Fruit fly (Drosophila melanogaster) whole organism, embryonic: ENCODE results near the gene Jarid2.

Source experiments
- Atf6 ChIP-seq: fragments of 200-800 bp; sonication (Bioruptor generic); IDR thresholded peaks from 2 replicates; pipeline ENCODE4 v1.3.6; 2022; ENCODE audit warnings: missing biosample characterization, missing genetic modification characterization
- Bgb ChIP-seq: fragments of 200-800 bp; sonication (Bioruptor generic); IDR thresholded peaks from 2 replicates; pipeline ENCODE4 v1.3.6; 2022; ENCODE audit warnings: missing biosample characterization, missing genetic modification characterization; ENCODE audit not compliant: partially characterized antibody
- BtbVII ChIP-seq: fragments of 200-800 bp; sonication (Bioruptor generic); optimal IDR thresholded peaks from 3 replicates; lab custom pipeline; 2017; ENCODE audit warnings: missing biosample characterization, mild to moderate bottlenecking, missing genetic modification characterization
- CG11723 ChIP-seq: fragments of 200-800 bp; sonication (Bioruptor generic); optimal IDR thresholded peaks from 2 replicates; lab custom pipeline; 2017; ENCODE audit warnings: missing biosample characterization, mild to moderate bottlenecking, missing genetic modification characterization
- CG12299 ChIP-seq: fragments of 200-800 bp; sonication (Bioruptor generic); optimal IDR thresholded peaks from 2 replicates; lab custom pipeline; 2018; ENCODE audit warnings: missing biosample characterization, mild to moderate bottlenecking, missing genetic modification characterization
- CG12942 ChIP-seq: fragments of 200-800 bp; sonication (Bioruptor generic); optimal IDR thresholded peaks from 3 replicates; lab custom pipeline; 2016; ENCODE audit warnings: missing biosample characterization, missing genetic modification characterization
- CG13424 ChIP-seq: fragments of 200-800 bp; sonication (Bioruptor generic); optimal IDR thresholded peaks from 2 replicates; lab custom pipeline; 2019; ENCODE audit warnings: missing biosample characterization, mild to moderate bottlenecking, missing genetic modification characterization, moderate library complexity
- CG15696 ChIP-seq: fragments of 200-800 bp; sonication (Bioruptor generic); optimal IDR thresholded peaks from 2 replicates; lab custom pipeline; 2019; ENCODE audit warnings: missing biosample characterization, mild to moderate bottlenecking, missing genetic modification characterization, moderate library complexity
- CG17328 ChIP-seq: fragments of 200-800 bp; sonication (Bioruptor generic); IDR thresholded peaks from 2 replicates; pipeline ENCODE4 v1.3.6; 2022; ENCODE audit warnings: missing biosample characterization, missing genetic modification characterization
- CG17359 ChIP-seq: fragments of 200-800 bp; sonication (Bioruptor generic); optimal IDR thresholded peaks from 3 replicates; lab custom pipeline; 2018; ENCODE audit warnings: missing biosample characterization, mild to moderate bottlenecking, missing genetic modification characterization, moderate library complexity
- CG17829 ChIP-seq: fragments of 200-800 bp; optimal IDR thresholded peaks from 2 replicates; lab custom pipeline; 2019; ENCODE audit warnings: missing biosample characterization, mild to moderate bottlenecking, missing genetic modification characterization, moderate library complexity
- CG30403 ChIP-seq: fragments of 200-800 bp; sonication (Bioruptor generic); optimal IDR thresholded peaks from 3 replicates; lab custom pipeline; 2016; ENCODE audit warnings: missing biosample characterization, missing genetic modification characterization
- CG33557 ChIP-seq: fragments of 200-800 bp; sonication (Bioruptor generic); optimal IDR thresholded peaks from 2 replicates; lab custom pipeline; 2019; ENCODE audit warnings: missing biosample characterization, mild to moderate bottlenecking, missing genetic modification characterization, moderate library complexity
- CG5180 ChIP-seq: fragments of 200-800 bp; sonication (Bioruptor generic); optimal IDR thresholded peaks from 3 replicates; lab custom pipeline; 2017; ENCODE audit warnings: missing biosample characterization, missing genetic modification characterization, mild to moderate bottlenecking, moderate library complexity, missing genetic modification reagents
- CG5245 ChIP-seq: fragments of 200-800 bp; sonication (Bioruptor generic); optimal IDR thresholded peaks from 3 replicates; lab custom pipeline; 2016; ENCODE audit warnings: missing biosample characterization, missing genetic modification characterization
- CG6689 ChIP-seq: fragments of 200-800 bp; sonication (Bioruptor generic); IDR thresholded peaks from 2 replicates; pipeline ENCODE4 v1.3.6; 2022; ENCODE audit warnings: missing biosample characterization, missing genetic modification characterization
- CG7372 ChIP-seq: fragments of 200-800 bp; sonication (Bioruptor generic); IDR thresholded peaks from 2 replicates; pipeline ENCODE4 v1.3.6; 2022; ENCODE audit warnings: missing biosample characterization, missing genetic modification characterization
- CG8924 ChIP-seq: fragments of 200-800 bp; optimal IDR thresholded peaks from 3 replicates; lab custom pipeline; 2019; ENCODE audit warnings: missing biosample characterization, mild to moderate bottlenecking, missing genetic modification characterization, moderate library complexity
- CG9876 ChIP-seq: fragments of 200-800 bp; sonication (Bioruptor generic); optimal IDR thresholded peaks from 2 replicates; lab custom pipeline; 2016; ENCODE audit warnings: missing biosample characterization, missing genetic modification characterization
- E2f1 ChIP-seq: fragments of 200-800 bp; sonication (Bioruptor generic); IDR thresholded peaks from 2 replicates; pipeline ENCODE4 v1.3.6; 2022; ENCODE audit warnings: missing biosample characterization, missing genetic modification characterization
- E2f2 ChIP-seq: fragments of 200-800 bp; sonication (Bioruptor generic); IDR thresholded peaks from 2 replicates; pipeline ENCODE4 v1.3.6; 2022; ENCODE audit warnings: missing biosample characterization, missing genetic modification characterization
- Fer1 ChIP-seq: fragments of 200-800 bp; sonication (Bioruptor generic); optimal IDR thresholded peaks from 2 replicates; lab custom pipeline; 2017; ENCODE audit warnings: missing biosample characterization, mild to moderate bottlenecking, missing genetic modification characterization
- Fer2 ChIP-seq: fragments of 200-800 bp; sonication (Bioruptor generic); optimal IDR thresholded peaks from 2 replicates; lab custom pipeline; 2018; ENCODE audit warnings: missing biosample characterization, mild to moderate bottlenecking, missing genetic modification characterization, moderate library complexity
- Hmr ChIP-seq: fragments of 200-800 bp; sonication (Bioruptor generic); optimal IDR thresholded peaks from 3 replicates; lab custom pipeline; 2017; ENCODE audit warnings: mild to moderate bottlenecking, missing biosample characterization, missing genetic modification reagents, missing genetic modification characterization
- Hr3 ChIP-seq: fragments of 200-800 bp; sonication (Bioruptor generic); optimal IDR thresholded peaks from 3 replicates; lab custom pipeline; 2016; ENCODE audit warnings: missing biosample characterization, missing genetic modification characterization
- Kr ChIP-seq: fragments of 200-800 bp; sonication (Bioruptor generic); optimal IDR thresholded peaks from 2 replicates; lab custom pipeline; 2017; ENCODE audit warnings: missing biosample characterization, mild to moderate bottlenecking, missing genetic modification characterization
- Mes4 ChIP-seq: fragments of 200-800 bp; sonication (Bioruptor generic); optimal IDR thresholded peaks from 2 replicates; lab custom pipeline; 2016; ENCODE audit warnings: missing biosample characterization, missing genetic modification characterization
- Nf-YB ChIP-seq: fragments of 200-800 bp; sonication (Bioruptor generic); optimal IDR thresholded peaks from 3 replicates; lab custom pipeline; 2019; ENCODE audit warnings: missing biosample characterization, mild to moderate bottlenecking, missing genetic modification characterization, moderate library complexity
- PHDP ChIP-seq: fragments of 200-800 bp; sonication (Bioruptor generic); optimal IDR thresholded peaks from 3 replicates; lab custom pipeline; 2018; ENCODE audit warnings: missing biosample characterization, mild to moderate bottlenecking, missing genetic modification characterization, moderate library complexity
- Ptx1 ChIP-seq: fragments of 200-800 bp; sonication (Bioruptor generic); IDR thresholded peaks from 2 replicates; pipeline ENCODE4 v1.3.6; 2022; ENCODE audit warnings: missing biosample characterization, missing genetic modification characterization
- Rx ChIP-seq: fragments of 200-800 bp; sonication (Bioruptor generic); IDR thresholded peaks from 2 replicates; pipeline ENCODE4 v1.3.6; 2022; ENCODE audit warnings: missing biosample characterization, missing genetic modification characterization
- Sox102F ChIP-seq: fragments of 200-800 bp; sonication (Bioruptor generic); optimal IDR thresholded peaks from 2 replicates; lab custom pipeline; 2018; ENCODE audit warnings: missing biosample characterization, mild to moderate bottlenecking, missing genetic modification characterization, moderate library complexity
- Stat92E ChIP-seq, 3 experiments: fragments of >200 bp in 2 of 3; fragments of 200-800 bp in 1 of 3; sonication (Bioruptor generic) in 1 of 3; optimal IDR thresholded peaks; 2 replicates each; lab custom pipeline; 2017 to 2019; ENCODE audit warnings: missing biosample characterization in 3 of 3, missing genetic modification characterization in 3 of 3, mild to moderate bottlenecking in 1 of 3, moderate library complexity in 1 of 3
- az2 ChIP-seq: fragments of 200-800 bp; sonication (Bioruptor generic); optimal IDR thresholded peaks from 3 replicates; lab custom pipeline; 2016; ENCODE audit warnings: missing biosample characterization, missing genetic modification characterization
- crp ChIP-seq, 2 experiments: fragments of 200-800 bp; sonication (Bioruptor generic); optimal IDR thresholded peaks; 2 replicates in 1 of 2; 3 replicates in 1 of 2; lab custom pipeline; 2017; ENCODE audit warnings: missing biosample characterization in 2 of 2, missing genetic modification characterization in 2 of 2, mild to moderate bottlenecking in 1 of 2, moderate library complexity in 1 of 2
- cwo ChIP-seq: fragments of 200-800 bp; sonication (Bioruptor generic); optimal IDR thresholded peaks from 3 replicates; lab custom pipeline; 2017; ENCODE audit warnings: missing biosample characterization, missing genetic modification characterization, mild to moderate bottlenecking, moderate library complexity, missing genetic modification reagents
- en ChIP-seq: fragments of 200-800 bp; sonication (Bioruptor generic); optimal IDR thresholded peaks from 2 replicates; lab custom pipeline; 2016; ENCODE audit warnings: missing biosample characterization, missing genetic modification characterization
- ewg ChIP-seq: fragments of 200-800 bp; sonication (Bioruptor generic); optimal IDR thresholded peaks from 3 replicates; lab custom pipeline; 2017; ENCODE audit warnings: mild to moderate bottlenecking, missing biosample characterization, missing genetic modification reagents, missing genetic modification characterization
- kni ChIP-seq: fragments of 200-800 bp; sonication (Bioruptor generic); optimal IDR thresholded peaks from 3 replicates; lab custom pipeline; 2017; ENCODE audit warnings: mild to moderate bottlenecking, missing biosample characterization, missing genetic modification reagents, missing genetic modification characterization
- nmo ChIP-seq: fragments of 200-800 bp; sonication (Bioruptor generic); optimal IDR thresholded peaks from 2 replicates; lab custom pipeline; 2018; ENCODE audit warnings: missing biosample characterization, mild to moderate bottlenecking, missing genetic modification characterization, moderate library complexity
- pan ChIP-seq, 4 experiments: fragments of >200 bp in 3 of 4; fragments of 200-800 bp in 1 of 4; sonication (Bioruptor generic) in 1 of 4; optimal IDR thresholded peaks in 3 of 4; IDR thresholded peaks in 1 of 4; 2 replicates each; pipeline versions ENCODE4 v1.3.6 to Lab custom; 2017 to 2022; ENCODE audit warnings: missing biosample characterization in 2 of 4, missing genetic modification characterization in 2 of 4, mixed read lengths in 1 of 4
- row ChIP-seq: fragments of 200-800 bp; sonication (Bioruptor generic); IDR thresholded peaks from 3 replicates; pipeline ENCODE4 v1.3.6; 2022; ENCODE audit warnings: missing biosample characterization, missing genetic modification characterization
- run ChIP-seq: fragments of 200-800 bp; sonication (Bioruptor generic); optimal IDR thresholded peaks from 3 replicates; lab custom pipeline; 2018; ENCODE audit warnings: missing biosample characterization, mild to moderate bottlenecking, missing genetic modification characterization
- salm ChIP-seq: fragments of 200-800 bp; sonication (Bioruptor generic); optimal IDR thresholded peaks from 2 replicates; lab custom pipeline; 2018; ENCODE audit warnings: missing biosample characterization, mild to moderate bottlenecking, missing genetic modification characterization
- sr ChIP-seq: fragments of 200-800 bp; sonication (Bioruptor generic); IDR thresholded peaks from 3 replicates; pipeline ENCODE4 v1.3.6; 2022; ENCODE audit warnings: missing biosample characterization, missing genetic modification characterization
- trem ChIP-seq: fragments of 200-800 bp; optimal IDR thresholded peaks from 3 replicates; lab custom pipeline; 2019; ENCODE audit warnings: missing biosample characterization, mild to moderate bottlenecking, missing genetic modification characterization, moderate library complexity
- ttk ChIP-seq: fragments of 200-800 bp; sonication (Bioruptor generic); IDR thresholded peaks from 2 replicates; pipeline ENCODE4 v2.1.2; 2022; ENCODE audit warnings: missing biosample characterization, missing genetic modification characterization
- vfl ChIP-seq: fragments of 200-800 bp; sonication (Bioruptor generic); optimal IDR thresholded peaks from 2 replicates; lab custom pipeline; 2016; ENCODE audit warnings: missing biosample characterization, missing genetic modification characterization
- wek ChIP-seq: fragments of 200-800 bp; sonication (Bioruptor generic); optimal IDR thresholded peaks from 3 replicates; lab custom pipeline; 2018; ENCODE audit warnings: missing biosample characterization, mild to moderate bottlenecking, missing genetic modification characterization, moderate library complexity

Gene Jarid2

dm6 chr3L:9508653-9509036, 31.8 kb downstream of the Jarid2 start (continued):
- TF ChIP-seq az2 = peak; percentile 12
- TF ChIP-seq CG6689 (GFP tag; lab: Robert Waterston, UW) = peak; percentile 51
- TF ChIP-seq salm (tag; lab: Kevin White, UChicago) = peak; percentile 56
- TF ChIP-seq CG5245 = peak; percentile 27
- peak; percentile 90 for TF ChIP-seq row (GFP tag; lab: Robert Waterston, UW)
- TF ChIP-seq trem = peak; percentile 59
- TF ChIP-seq CG12299 = peak; percentile 14
- TF ChIP-seq CG12942 (GFP tag; lab: Kevin White, UChicago) = no peak
- TF ChIP-seq Hmr (GFP tag; lab: Kevin White, UChicago) = peak; percentile 67
- peak; percentile 35 for TF ChIP-seq run (tag; lab: Kevin White, UChicago)
- TF ChIP-seq BtbVII (GFP tag; lab: Kevin White, UChicago) = peak; percentile 19
- TF ChIP-seq kni (GFP tag; lab: Kevin White, UChicago) = no peak
- no peak for TF ChIP-seq sr
- TF ChIP-seq ewg (GFP tag; lab: Kevin White, UChicago) = peak; percentile 2
- 0 out of 2 replicates have a peak, but pooled peaks have one; percentile 22 for TF ChIP-seq E2f1 (GFP tag; lab: Robert Waterston, UW)
- TF ChIP-seq CG17328 = peak; percentile 61
- TF ChIP-seq ttk = peak; percentile 57; the same call in 1 of the 2 replicates
- TF ChIP-seq CG17359 (tag; lab: Kevin White, UChicago) = peak; percentile 69
- TF ChIP-seq CG15696 (tag; lab: Kevin White, UChicago) = peak; percentile 15
- TF ChIP-seq CG5180 (GFP tag; lab: Kevin White, UChicago) = peak; percentile 13
- TF ChIP-seq en = no peak
- TF ChIP-seq cwo = peak; percentile 53
- TF ChIP-seq vfl (GFP tag; lab: Kevin White, UChicago) = no peak
- peak; percentile 71 for TF ChIP-seq PHDP
- TF ChIP-seq CG9876 (GFP tag; lab: Kevin White, UChicago) = no peak
- TF ChIP-seq CG33557 (GFP tag; lab: Kevin White, UChicago) = peak; percentile 51
- TF ChIP-seq Ptx1 (GFP tag; lab: Robert Waterston, UW) = peak; percentile 54; the same call in 1 of the 2 replicates
- peak; percentile 37 for TF ChIP-seq Nf-YB (GFP tag; lab: Kevin White, UChicago)
- peak; percentile 51; the same call in 1 of the 2 replicates for TF ChIP-seq Atf6 (GFP tag; lab: Robert Waterston, UW)
- no peak for TF ChIP-seq Mes4
- TF ChIP-seq CG30403 (GFP tag; lab: Kevin White, UChicago) = peak; percentile 22
- no peak for TF ChIP-seq Stat92E (GFP tag; optimal IDR thresholded peaks at IDR 0.05; lab: Kevin White, UChicago)
- TF ChIP-seq Bgb (GFP tag; lab: Robert Waterston, UW) = no peak
- 0 out of 2 replicates have a peak, but pooled peaks have one; percentile 14 for TF ChIP-seq Rx (GFP tag; lab: Robert Waterston, UW)
- TF ChIP-seq Kr (GFP tag; lab: Kevin White, UChicago) = no peak
- TF ChIP-seq crp (GFP tag; optimal IDR thresholded peaks at IDR 0.05; lab: Kevin White, UChicago) = peak in 1 of 2 experiments; percentile 6
- peak in 1 of 2 experiments; percentile 29 for TF ChIP-seq pan (optimal IDR thresholded peaks at IDR 0.05; lab: Kevin White, UChicago)
- peak in 1 of 2 experiments; percentile 28 for TF ChIP-seq pan (GFP tag; optimal IDR thresholded peaks at IDR 0.05 in 1 of 2, IDR thresholded peaks at IDR 0.05 in 1 of 2)
- TF ChIP-seq Hr3 = peak; percentile 53
- TF ChIP-seq CG17829 (tag; lab: Kevin White, UChicago) = peak; percentile 61
- no peak for TF ChIP-seq E2f2
- TF ChIP-seq Fer1 = peak; percentile 34
- TF ChIP-seq CG7372 (GFP tag; lab: Robert Waterston, UW) = peak; percentile 37; the same call in 1 of the 2 replicates
- TF ChIP-seq wek (GFP tag; lab: Kevin White, UChicago) = peak; percentile 16
- no peak for TF ChIP-seq Fer2 (tag; lab: Kevin White, UChicago)
- peak; percentile 69 for TF ChIP-seq Sox102F
- peak; percentile 15 for TF ChIP-seq CG11723
- TF ChIP-seq CG8924 (tag; lab: Kevin White, UChicago) = peak; percentile 68
- peak; percentile 71 for TF ChIP-seq nmo
- TF ChIP-seq CG13424 (tag; lab: Kevin White, UChicago) = peak; percentile 52
